Worm (Caenorhabditis elegans) whole organism, late embryonic: ENCODE results near the gene W09G10.9.

Experiments used
- K09A11.1 ChIP-seq: sonication (generic microtip); optimal IDR thresholded peaks from 2 replicates; lab custom pipeline; 2017; ENCODE audit warnings: antibody characterized with exemption, mild to moderate bottlenecking, missing genetic modification characterization, missing compliant biosample characterization; ENCODE audit not compliant: insufficient read depth
- ceh-18 ChIP-seq: sonication (generic microtip); optimal IDR thresholded peaks from 2 replicates; lab custom pipeline; 2016; ENCODE audit warnings: missing genetic modification characterization, missing compliant biosample characterization
- ceh-9 ChIP-seq: sonication (generic microtip); optimal IDR thresholded peaks from 2 replicates; lab custom pipeline; 2016; ENCODE audit warnings: mild to moderate bottlenecking, missing genetic modification characterization, inconsistent platforms, missing compliant biosample characterization
- gmeb-2 ChIP-seq: sonication (generic microtip); optimal IDR thresholded peaks from 2 replicates; lab custom pipeline; 2016; ENCODE audit warnings: missing genetic modification characterization, inconsistent platforms, missing compliant biosample characterization
- hlh-30 ChIP-seq: sonication (generic microtip); optimal IDR thresholded peaks from 2 replicates; lab custom pipeline; 2017; ENCODE audit warnings: antibody characterized with exemption, missing genetic modification characterization, missing compliant biosample characterization; ENCODE audit not compliant: insufficient read depth
- hlh-6 ChIP-seq: sonication (generic microtip); optimal IDR thresholded peaks from 2 replicates; lab custom pipeline; 2016; ENCODE audit warnings: missing genotype, missing genetic modification characterization, missing compliant biosample characterization
- lim-6 ChIP-seq: sonication (generic microtip); optimal IDR thresholded peaks from 2 replicates; lab custom pipeline; 2016; ENCODE audit warnings: missing genetic modification characterization, missing compliant biosample characterization
- nfya-1 ChIP-seq: sonication (generic microtip); optimal IDR thresholded peaks from 2 replicates; lab custom pipeline; 2017; ENCODE audit warnings: missing genetic modification characterization, mild to moderate bottlenecking, missing compliant biosample characterization, antibody characterized with exemption, moderate library complexity
- nhr-11 ChIP-seq: fragments of 150-350 bp; optimal IDR thresholded peaks from 2 replicates; lab custom pipeline; 2014; ENCODE audit warnings: missing biosample characterization, missing genetic modification characterization
- pax-1 ChIP-seq: fragments of 150-350 bp; optimal IDR thresholded peaks from 2 replicates; lab custom pipeline; 2014; ENCODE audit warnings: missing biosample characterization, missing genetic modification characterization
- rnt-1 ChIP-seq: sonication (generic microtip); optimal IDR thresholded peaks from 2 replicates; lab custom pipeline; 2016; ENCODE audit warnings: missing genetic modification characterization, missing compliant biosample characterization
- sdc-2 ChIP-seq: sonication (generic microtip); optimal IDR thresholded peaks from 2 replicates; lab custom pipeline; 2016; ENCODE audit warnings: missing genotype, missing genetic modification characterization, missing compliant biosample characterization
- sox-4 ChIP-seq: sonication (generic microtip); optimal IDR thresholded peaks from 2 replicates; lab custom pipeline; 2017; ENCODE audit warnings: mild to moderate bottlenecking, missing genetic modification characterization, inconsistent platforms, missing compliant biosample characterization

DNA sequence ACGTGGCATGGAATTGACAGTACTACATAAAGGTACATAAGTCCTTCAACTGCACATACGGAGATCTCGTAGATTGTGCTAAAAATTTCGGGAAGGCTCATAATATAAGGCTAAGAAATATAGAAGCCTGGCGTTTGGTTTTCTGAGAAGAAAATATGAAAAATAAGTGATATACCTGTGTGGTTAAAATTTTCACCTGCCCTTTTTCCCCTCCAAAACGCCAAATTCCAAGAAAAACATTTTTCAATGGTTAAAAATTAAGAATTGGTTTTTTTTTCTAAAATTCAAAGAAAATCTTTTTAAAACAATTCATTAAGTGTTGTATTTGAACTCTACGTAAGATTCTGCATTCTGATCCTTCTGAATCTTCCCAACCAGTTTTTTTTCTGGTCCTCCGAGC is 7.0 kb upstream of the W09G10.9 start, which contains the start of gene srz-5:
- TF ChIP-seq sox-4 (no peak), hlh-30 (no peak), K09A11.1 (tag; lab: Kevin White, UChicago) (no peak), ceh-9 (tag; lab: Kevin White, UChicago) (no peak), nhr-11 (tag; lab: Kevin White, UChicago) (no peak), sdc-2 (tag; lab: Kevin White, UChicago) (no peak), nfya-1 (tag; lab: Kevin White, UChicago) (no peak), lim-6 (tag; lab: Kevin White, UChicago) (no peak), gmeb-2 (no peak), rnt-1 (tag; lab: Kevin White, UChicago) (no peak), hlh-6 (tag; lab: Kevin White, UChicago) (no peak), pax-1 (tag; lab: Kevin White, UChicago) (no peak), ceh-18 (tag; lab: Kevin White, UChicago) (no peak)
